Fruit fly (Drosophila melanogaster) whole organism, embryonic: ENCODE results near the gene Bcat.

Experiments used
- ATbp ChIP-seq: fragments of 200-800 bp; sonication (Bioruptor generic); optimal IDR thresholded peaks from 2 replicates; lab custom pipeline; 2017; ENCODE audit warnings: missing biosample characterization, mild to moderate bottlenecking, missing genetic modification characterization, missing genetic modification reagents
- B-H1 ChIP-seq: fragments of 200-800 bp; sonication (Bioruptor generic); IDR thresholded peaks from 3 replicates; pipeline ENCODE4 v1.3.6; 2022; ENCODE audit warnings: missing biosample characterization, missing genetic modification characterization
- B-H2 ChIP-seq: fragments of 200-800 bp; sonication (Bioruptor generic); optimal IDR thresholded peaks from 2 replicates; lab custom pipeline; 2018; ENCODE audit warnings: missing biosample characterization, mild to moderate bottlenecking, missing genetic modification characterization
- Bdp1 ChIP-seq: fragments of 200-800 bp; sonication (Bioruptor generic); optimal IDR thresholded peaks from 3 replicates; lab custom pipeline; 2016; ENCODE audit warnings: missing biosample characterization, missing genetic modification characterization
- C15 ChIP-seq: fragments of 200-800 bp; sonication (Bioruptor generic); IDR thresholded peaks from 3 replicates; pipeline ENCODE4 v1.3.6; 2022; ENCODE audit warnings: missing biosample characterization, missing genetic modification characterization
- CG10462 ChIP-seq: fragments of 200-800 bp; sonication (Bioruptor generic); optimal IDR thresholded peaks from 2 replicates; lab custom pipeline; 2016; ENCODE audit warnings: missing biosample characterization, missing genetic modification characterization
- CG11696 ChIP-seq: fragments of 200-800 bp; sonication (Bioruptor generic); IDR thresholded peaks from 2 replicates; pipeline ENCODE4 v1.3.6; 2022; ENCODE audit warnings: missing biosample characterization, missing genetic modification characterization
- CG12219 ChIP-seq: fragments of 200-800 bp; sonication (Bioruptor generic); optimal IDR thresholded peaks from 3 replicates; lab custom pipeline; 2018; ENCODE audit warnings: missing biosample characterization, mild to moderate bottlenecking, missing genetic modification characterization
- CG1233 ChIP-seq: fragments of 200-800 bp; sonication (Bioruptor generic); optimal IDR thresholded peaks from 4 replicates; lab custom pipeline; 2018; ENCODE audit warnings: missing biosample characterization, mild to moderate bottlenecking, missing genetic modification characterization
- CG17829 ChIP-seq: fragments of 200-800 bp; optimal IDR thresholded peaks from 2 replicates; lab custom pipeline; 2019; ENCODE audit warnings: missing biosample characterization, mild to moderate bottlenecking, missing genetic modification characterization, moderate library complexity
- CG18764 ChIP-seq: fragments of 200-800 bp; sonication (Bioruptor generic); optimal IDR thresholded peaks from 3 replicates; lab custom pipeline; 2016; ENCODE audit warnings: missing biosample characterization, missing genetic modification characterization
- CG31441 ChIP-seq: fragments of 200-800 bp; sonication (Bioruptor generic); IDR thresholded peaks from 2 replicates; pipeline ENCODE4 v1.3.6; 2022; ENCODE audit warnings: missing biosample characterization, missing genetic modification characterization
- CG32532 ChIP-seq: fragments of 200-800 bp; sonication (Bioruptor generic); IDR thresholded peaks from 2 replicates; pipeline ENCODE4 v1.3.6; 2022; ENCODE audit warnings: missing biosample characterization, missing genetic modification characterization
- CG42726 ChIP-seq: fragments of 200-800 bp; sonication (Bioruptor generic); IDR thresholded peaks from 2 replicates; pipeline ENCODE4 v1.3.6; 2022; ENCODE audit warnings: missing biosample characterization, missing genetic modification characterization; ENCODE audit not compliant: partially characterized antibody
- CG5245 ChIP-seq: fragments of 200-800 bp; sonication (Bioruptor generic); optimal IDR thresholded peaks from 3 replicates; lab custom pipeline; 2016; ENCODE audit warnings: missing biosample characterization, missing genetic modification characterization
- CG6813 ChIP-seq: fragments of 200-800 bp; sonication (Bioruptor generic); optimal IDR thresholded peaks from 2 replicates; lab custom pipeline; 2017; ENCODE audit warnings: missing biosample characterization, missing genetic modification characterization, mild to moderate bottlenecking, moderate library complexity, missing genetic modification reagents
- CG8944 ChIP-seq: fragments of 200-800 bp; sonication (Bioruptor generic); optimal IDR thresholded peaks from 3 replicates; lab custom pipeline; 2016; ENCODE audit warnings: missing biosample characterization, missing genetic modification characterization
- CG9727 ChIP-seq: fragments of 200-800 bp; sonication (Bioruptor generic); optimal IDR thresholded peaks from 3 replicates; lab custom pipeline; 2017; ENCODE audit warnings: missing biosample characterization, mild to moderate bottlenecking, missing genetic modification characterization
- CoRest ChIP-seq: fragments of 200-800 bp; sonication (Bioruptor generic); optimal IDR thresholded peaks from 3 replicates; lab custom pipeline; 2018; ENCODE audit warnings: missing biosample characterization, mild to moderate bottlenecking, missing genetic modification characterization, moderate library complexity
- Dad ChIP-seq: fragments of 200-800 bp; sonication (Bioruptor generic); optimal IDR thresholded peaks from 3 replicates; lab custom pipeline; 2016; ENCODE audit warnings: missing biosample characterization, missing genetic modification characterization
- Drgx ChIP-seq: fragments of 200-800 bp; sonication (Bioruptor generic); IDR thresholded peaks from 2 replicates; pipeline ENCODE4 v1.3.6; 2022; ENCODE audit warnings: missing biosample characterization, missing genetic modification characterization
- HLH3B ChIP-seq: fragments of 200-800 bp; sonication (Bioruptor generic); IDR thresholded peaks from 2 replicates; pipeline ENCODE4 v1.3.6; 2022; ENCODE audit warnings: missing biosample characterization, missing genetic modification characterization
- Optix ChIP-seq: fragments of 200-800 bp; sonication (Bioruptor generic); IDR thresholded peaks from 3 replicates; pipeline ENCODE4 v1.3.6; 2022; ENCODE audit warnings: missing biosample characterization, missing genetic modification characterization
- Rfx ChIP-seq: fragments of 200-800 bp; sonication (Bioruptor generic); IDR thresholded peaks from 2 replicates; pipeline ENCODE4 v1.3.6; 2022; ENCODE audit warnings: missing biosample characterization, missing genetic modification characterization
- Rx ChIP-seq: fragments of 200-800 bp; sonication (Bioruptor generic); IDR thresholded peaks from 2 replicates; pipeline ENCODE4 v1.3.6; 2022; ENCODE audit warnings: missing biosample characterization, missing genetic modification characterization
- Scr ChIP-seq: fragments of 200-800 bp; sonication (Bioruptor generic); IDR thresholded peaks from 2 replicates; pipeline ENCODE4 v1.3.6; 2022; ENCODE audit warnings: missing biosample characterization, missing genetic modification characterization; ENCODE audit not compliant: partially characterized antibody
- Six4 ChIP-seq: fragments of 200-800 bp; sonication (Bioruptor generic); optimal IDR thresholded peaks from 2 replicates; lab custom pipeline; 2016; ENCODE audit warnings: missing biosample characterization, missing genetic modification characterization
- Sry-δ ChIP-seq: fragments of 200-800 bp; sonication (Bioruptor generic); optimal IDR thresholded peaks from 2 replicates; lab custom pipeline; 2016; ENCODE audit warnings: missing biosample characterization, missing genetic modification characterization
- Trl ChIP-seq, 3 experiments: fragments of >200 bp in 2 of 3; fragments of 200-800 bp in 1 of 3; sonication (Bioruptor generic) in 1 of 3; optimal IDR thresholded peaks; 2 replicates in 1 of 3; 3 replicates in 2 of 3; lab custom pipeline; 2016 to 2017; ENCODE audit warnings: missing biosample characterization in 1 of 3, missing genetic modification characterization in 1 of 3
- ac ChIP-seq: fragments of 200-800 bp; sonication (Bioruptor generic); optimal IDR thresholded peaks from 3 replicates; lab custom pipeline; 2017; ENCODE audit warnings: missing biosample characterization, mild to moderate bottlenecking, missing genetic modification characterization
- al ChIP-seq: fragments of 200-800 bp; sonication (Bioruptor generic); IDR thresholded peaks from 2 replicates; pipeline ENCODE4 v1.3.6; 2022; ENCODE audit warnings: missing biosample characterization, missing genetic modification characterization
- bbx ChIP-seq: fragments of 200-800 bp; sonication (Bioruptor generic); IDR thresholded peaks from 2 replicates; pipeline ENCODE4 v1.3.6; 2022; ENCODE audit warnings: missing biosample characterization, missing genetic modification characterization; ENCODE audit not compliant: partially characterized antibody
- bcd ChIP-seq: fragments of 200-800 bp; sonication (Bioruptor generic); optimal IDR thresholded peaks from 2 replicates; lab custom pipeline; 2017; ENCODE audit warnings: missing biosample characterization, mild to moderate bottlenecking, missing genetic modification characterization
- bigmax ChIP-seq: fragments of 200-800 bp; sonication (Bioruptor generic); optimal IDR thresholded peaks from 2 replicates; lab custom pipeline; 2018; ENCODE audit warnings: missing biosample characterization, mild to moderate bottlenecking, missing genetic modification characterization
- btn ChIP-seq: fragments of 200-800 bp; sonication (Bioruptor generic); optimal IDR thresholded peaks from 2 replicates; lab custom pipeline; 2016; ENCODE audit warnings: missing biosample characterization, missing genetic modification characterization
- danr ChIP-seq: fragments of 200-800 bp; sonication (Bioruptor generic); IDR thresholded peaks from 2 replicates; pipeline ENCODE4 v1.3.6; 2022; ENCODE audit warnings: missing biosample characterization, missing genetic modification characterization
- eyg ChIP-seq: fragments of 200-800 bp; sonication (Bioruptor generic); optimal IDR thresholded peaks from 3 replicates; lab custom pipeline; 2016; ENCODE audit warnings: missing biosample characterization, missing genetic modification characterization
- gem ChIP-seq: fragments of 200-800 bp; sonication (Bioruptor generic); optimal IDR thresholded peaks from 2 replicates; lab custom pipeline; 2019; ENCODE audit warnings: missing biosample characterization, mild to moderate bottlenecking, missing genetic modification characterization, moderate library complexity
- grn ChIP-seq: fragments of 200-800 bp; sonication (Bioruptor generic); optimal IDR thresholded peaks from 3 replicates; lab custom pipeline; 2017; ENCODE audit warnings: missing biosample characterization, missing genetic modification characterization
- gsb-n ChIP-seq: fragments of 200-800 bp; sonication (Bioruptor generic); optimal IDR thresholded peaks from 3 replicates; lab custom pipeline; 2018; ENCODE audit warnings: missing biosample characterization, mild to moderate bottlenecking, missing genetic modification characterization
- hb ChIP-seq: fragments of 200-800 bp; sonication (Bioruptor generic); IDR thresholded peaks from 3 replicates; pipeline ENCODE4 v1.3.6; 2022; ENCODE audit warnings: missing biosample characterization, missing genetic modification characterization; ENCODE audit not compliant: partially characterized antibody
- ind ChIP-seq: fragments of 200-800 bp; sonication (Bioruptor generic); optimal IDR thresholded peaks from 3 replicates; lab custom pipeline; 2016; ENCODE audit warnings: missing biosample characterization, missing genetic modification characterization
- ken ChIP-seq: fragments of 200-800 bp; sonication (Bioruptor generic); IDR thresholded peaks from 3 replicates; pipeline ENCODE4 v1.3.6; 2022; ENCODE audit warnings: missing biosample characterization, missing genetic modification characterization
- lbe ChIP-seq: fragments of 200-800 bp; sonication (Bioruptor generic); optimal IDR thresholded peaks from 2 replicates; lab custom pipeline; 2016; ENCODE audit warnings: missing biosample characterization, mild to moderate bottlenecking, missing genetic modification characterization
- lilli ChIP-seq: fragments of 200-800 bp; sonication (Bioruptor generic); optimal IDR thresholded peaks from 3 replicates; lab custom pipeline; 2016; ENCODE audit warnings: missing biosample characterization, missing genetic modification characterization
- nom ChIP-seq: fragments of 200-800 bp; sonication (Bioruptor generic); optimal IDR thresholded peaks from 2 replicates; lab custom pipeline; 2017; ENCODE audit warnings: missing biosample characterization, missing genetic modification characterization, mild to moderate bottlenecking, moderate library complexity, missing genetic modification reagents
- otp ChIP-seq: fragments of 200-800 bp; sonication (Bioruptor generic); IDR thresholded peaks from 3 replicates; pipeline ENCODE4, ENCODE4 v1.3.6; 2022; ENCODE audit warnings: missing biosample characterization, missing genetic modification characterization
- pfk ChIP-seq: fragments of 200-800 bp; sonication (Bioruptor generic); optimal IDR thresholded peaks from 2 replicates; lab custom pipeline; 2018; ENCODE audit warnings: missing biosample characterization, mild to moderate bottlenecking, missing genetic modification characterization, moderate library complexity
- pzg ChIP-seq: fragments of 200-800 bp; sonication (Bioruptor generic); optimal IDR thresholded peaks from 3 replicates; lab custom pipeline; 2018; ENCODE audit warnings: missing biosample characterization, mild to moderate bottlenecking, missing genetic modification characterization, moderate library complexity
- sens-2 ChIP-seq: fragments of 200-800 bp; sonication (Bioruptor generic); IDR thresholded peaks from 2 replicates; pipeline ENCODE4 v1.3.6; 2022; ENCODE audit warnings: missing biosample characterization, missing genetic modification characterization
- vfl ChIP-seq: fragments of 200-800 bp; sonication (Bioruptor generic); optimal IDR thresholded peaks from 2 replicates; lab custom pipeline; 2016; ENCODE audit warnings: missing biosample characterization, missing genetic modification characterization

The Bcat gene

DNA sequence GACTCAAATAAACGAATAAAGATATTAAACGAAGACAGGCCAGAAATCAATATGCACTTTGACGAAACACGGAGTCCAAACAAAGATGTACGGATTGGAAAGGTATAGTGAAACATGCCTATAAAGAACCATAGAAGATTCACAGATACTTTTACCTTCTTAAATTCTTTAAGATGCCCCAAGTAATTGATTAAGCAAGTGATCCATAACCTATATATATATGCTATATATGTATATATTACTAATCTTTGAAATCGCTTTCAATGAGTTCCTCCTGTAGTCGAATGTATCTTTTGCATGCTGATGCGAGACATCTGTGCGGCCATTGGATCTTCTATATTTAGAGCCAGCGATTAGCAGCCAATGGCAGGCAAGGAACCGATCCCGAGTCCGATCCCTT lies 28.6 kb upstream of the Bcat start, which contains the start of gene dmrt11E (continued):
- TF ChIP-seq hb (GFP tag; lab: Robert Waterston, UW): no peak
- no peak for TF ChIP-seq pfk (GFP tag; lab: Kevin White, UChicago)
- TF ChIP-seq Rx (GFP tag; lab: Robert Waterston, UW): peak; percentile 39; the same call in 1 of the 2 replicates
- no peak for TF ChIP-seq Dad (GFP tag; lab: Kevin White, UChicago)
- peak; percentile 37 for TF ChIP-seq CG1233
- no peak for TF ChIP-seq vfl (GFP tag; lab: Kevin White, UChicago)
- no peak for TF ChIP-seq nom (GFP tag; lab: Kevin White, UChicago)
- no peak for TF ChIP-seq Sry-δ (GFP tag; lab: Kevin White, UChicago)
- TF ChIP-seq al (GFP tag; lab: Robert Waterston, UW): no peak
- TF ChIP-seq pzg (GFP tag; lab: Kevin White, UChicago): no peak
- peak; percentile 49 for TF ChIP-seq CG6813
- no peak for TF ChIP-seq B-H1 (GFP tag; lab: Robert Waterston, UW)
- peak; percentile 59; the same call in 1 of the 3 replicates for TF ChIP-seq ken (GFP tag; lab: Robert Waterston, UW)
- peak; percentile 55 for TF ChIP-seq CG9727 (GFP tag; lab: Kevin White, UChicago)
- no peak for TF ChIP-seq CG42726 (GFP tag; lab: Robert Waterston, UW)
- no peak for TF ChIP-seq lilli (GFP tag; lab: Kevin White, UChicago)
- TF ChIP-seq CG8944 (GFP tag; lab: Kevin White, UChicago): no peak
- peak; percentile 20 for TF ChIP-seq CG18764
- peak; percentile 82 for TF ChIP-seq gem
- no peak for TF ChIP-seq lbe (GFP tag; lab: Kevin White, UChicago)
- TF ChIP-seq Six4 (GFP tag; lab: Kevin White, UChicago): peak; percentile 38
- TF ChIP-seq otp (GFP tag; lab: Robert Waterston, UW): peak; percentile 65
- no peak for TF ChIP-seq Optix (GFP tag; lab: Robert Waterston, UW)
- 0 out of 2 replicates have a peak, but pooled peaks have one; percentile 8 for TF ChIP-seq sens-2 (GFP tag; lab: Robert Waterston, UW)
- TF ChIP-seq CG5245 (GFP tag; lab: Kevin White, UChicago): peak; percentile 49
- peak; percentile 86 for TF ChIP-seq CG17829
- TF ChIP-seq ac: peak; percentile 54
- no peak for TF ChIP-seq bbx (GFP tag; lab: Robert Waterston, UW)
- no peak for TF ChIP-seq Scr (GFP tag; lab: Robert Waterston, UW)
- peak; percentile 72 for TF ChIP-seq CoRest (tag; lab: Kevin White, UChicago)
- TF ChIP-seq CG10462: peak; percentile 33
- TF ChIP-seq CG12219 (GFP tag; lab: Kevin White, UChicago): peak; percentile 55
- peak; percentile 77 for TF ChIP-seq CG31441 (GFP tag; lab: Robert Waterston, UW)
- TF ChIP-seq eyg (GFP tag; lab: Kevin White, UChicago): no peak
- TF ChIP-seq ATbp (GFP tag; lab: Kevin White, UChicago): peak; percentile 53
- no peak for TF ChIP-seq B-H2 (GFP tag; lab: Kevin White, UChicago)
- TF ChIP-seq Trl (optimal IDR thresholded peaks at IDR 0.05; lab: Kevin White, UChicago): no peak
- TF ChIP-seq Trl (GFP tag; optimal IDR thresholded peaks at IDR 0.05; lab: Kevin White, UChicago): no peak
- no peak for TF ChIP-seq Rfx (GFP tag; lab: Robert Waterston, UW)
- TF ChIP-seq CG32532 (GFP tag; lab: Robert Waterston, UW): no peak
- no peak for TF ChIP-seq btn (GFP tag; lab: Kevin White, UChicago)
- no peak for TF ChIP-seq Bdp1 (GFP tag; lab: Kevin White, UChicago)
- TF ChIP-seq gsb-n (tag; lab: Kevin White, UChicago): peak; percentile 70
- TF ChIP-seq grn: no peak
- TF ChIP-seq ind (GFP tag; lab: Kevin White, UChicago): peak; percentile 48
- peak; percentile 27 for TF ChIP-seq bcd
- no peak for TF ChIP-seq C15
- TF ChIP-seq bigmax (GFP tag; lab: Kevin White, UChicago): no peak
- TF ChIP-seq CG11696 (GFP tag; lab: Robert Waterston, UW): 0 out of 2 replicates have a peak, but pooled peaks have one; percentile 28
- peak; percentile 48; the same call in 1 of the 2 replicates for TF ChIP-seq HLH3B (GFP tag; lab: Robert Waterston, UW)
- peak; percentile 41; the same call in 1 of the 2 replicates for TF ChIP-seq danr (GFP tag; lab: Robert Waterston, UW)
- 0 out of 2 replicates have a peak, but pooled peaks have one; percentile 12 for TF ChIP-seq Drgx (GFP tag; lab: Robert Waterston, UW)
